Fruit fly (Drosophila melanogaster) whole organism, embryonic: Measurements from ENCODE around the gene RhoGAP19D.

Source experiments
- Ada2b ChIP-seq: fragments of 200-800 bp; sonication (Bioruptor generic); IDR thresholded peaks from 2 replicates; pipeline ENCODE4 v1.3.6; 2022; ENCODE audit warnings: missing biosample characterization, missing genetic modification characterization
- Atf-2 ChIP-seq: fragments of 200-800 bp; sonication (Bioruptor generic); optimal IDR thresholded peaks from 2 replicates; lab custom pipeline; 2016; ENCODE audit warnings: missing biosample characterization, missing genetic modification characterization
- Bgb ChIP-seq: fragments of 200-800 bp; sonication (Bioruptor generic); IDR thresholded peaks from 2 replicates; pipeline ENCODE4 v1.3.6; 2022; ENCODE audit warnings: missing biosample characterization, missing genetic modification characterization; ENCODE audit not compliant: partially characterized antibody
- CG10431 ChIP-seq: fragments of 200-800 bp; sonication (Bioruptor generic); optimal IDR thresholded peaks from 3 replicates; lab custom pipeline; 2018; ENCODE audit warnings: missing biosample characterization, mild to moderate bottlenecking, missing genetic modification characterization
- CG11695 ChIP-seq: fragments of 200-800 bp; sonication (Bioruptor generic); IDR thresholded peaks from 3 replicates; pipeline ENCODE4 v1.3.6; 2022; ENCODE audit warnings: missing biosample characterization, missing genetic modification characterization
- CG12219 ChIP-seq: fragments of 200-800 bp; sonication (Bioruptor generic); optimal IDR thresholded peaks from 3 replicates; lab custom pipeline; 2018; ENCODE audit warnings: missing biosample characterization, mild to moderate bottlenecking, missing genetic modification characterization
- CG12236 ChIP-seq: fragments of 200-800 bp; sonication (Bioruptor generic); optimal IDR thresholded peaks from 2 replicates; lab custom pipeline; 2016; ENCODE audit warnings: missing biosample characterization, missing genetic modification characterization
- CG12659 ChIP-seq: fragments of 200-800 bp; sonication (Bioruptor generic); optimal IDR thresholded peaks from 3 replicates; lab custom pipeline; 2017; ENCODE audit warnings: mild to moderate bottlenecking, missing biosample characterization, missing genetic modification reagents, missing genetic modification characterization
- CG13894 ChIP-seq: fragments of 200-800 bp; sonication (Bioruptor generic); optimal IDR thresholded peaks from 3 replicates; lab custom pipeline; 2018; ENCODE audit warnings: missing biosample characterization, mild to moderate bottlenecking, missing genetic modification characterization, moderate library complexity
- CG15011 ChIP-seq: fragments of 200-800 bp; sonication (Bioruptor generic); optimal IDR thresholded peaks from 3 replicates; lab custom pipeline; 2018; ENCODE audit warnings: missing biosample characterization, mild to moderate bottlenecking, missing genetic modification characterization
- CG15514 ChIP-seq: fragments of 200-800 bp; sonication (Bioruptor generic); optimal IDR thresholded peaks from 3 replicates; lab custom pipeline; 2017; ENCODE audit warnings: missing biosample characterization, missing genetic modification characterization, mild to moderate bottlenecking, moderate library complexity, missing genetic modification reagents
- CG16813 ChIP-seq: fragments of 200-800 bp; sonication (Bioruptor generic); IDR thresholded peaks from 3 replicates; pipeline ENCODE4 v1.3.6; 2022; ENCODE audit warnings: missing biosample characterization, missing genetic modification characterization; ENCODE audit not compliant: partially characterized antibody
- CG16815 ChIP-seq: fragments of 200-800 bp; sonication (Bioruptor generic); optimal IDR thresholded peaks from 3 replicates; lab custom pipeline; 2017; ENCODE audit warnings: missing biosample characterization, mild to moderate bottlenecking, missing genetic modification characterization
- CG17829 ChIP-seq: fragments of 200-800 bp; optimal IDR thresholded peaks from 2 replicates; lab custom pipeline; 2019; ENCODE audit warnings: missing biosample characterization, mild to moderate bottlenecking, missing genetic modification characterization, moderate library complexity
- CG2875 ChIP-seq: fragments of 200-800 bp; sonication (Bioruptor generic); optimal IDR thresholded peaks from 2 replicates; lab custom pipeline; 2017; ENCODE audit warnings: missing biosample characterization, mild to moderate bottlenecking, missing genetic modification characterization, missing genetic modification reagents
- CG30403 ChIP-seq: fragments of 200-800 bp; sonication (Bioruptor generic); optimal IDR thresholded peaks from 3 replicates; lab custom pipeline; 2016; ENCODE audit warnings: missing biosample characterization, missing genetic modification characterization
- CG4617 ChIP-seq: fragments of 200-800 bp; sonication (Bioruptor generic); optimal IDR thresholded peaks from 3 replicates; lab custom pipeline; 2016; ENCODE audit warnings: missing biosample characterization, missing genetic modification characterization, borderline replicate concordance
- CG5245 ChIP-seq: fragments of 200-800 bp; sonication (Bioruptor generic); optimal IDR thresholded peaks from 3 replicates; lab custom pipeline; 2016; ENCODE audit warnings: missing biosample characterization, missing genetic modification characterization
- CG6854 ChIP-seq: fragments of 200-800 bp; sonication (Bioruptor generic); optimal IDR thresholded peaks from 3 replicates; lab custom pipeline; 2017; ENCODE audit warnings: missing biosample characterization, mild to moderate bottlenecking, missing genetic modification characterization
- CG7963 ChIP-seq: fragments of 200-800 bp; sonication (Bioruptor generic); IDR thresholded peaks from 3 replicates; pipeline ENCODE4 v1.3.6; 2022; ENCODE audit warnings: missing biosample characterization, missing genetic modification characterization; ENCODE audit not compliant: partially characterized antibody
- CG8089 ChIP-seq: fragments of 200-800 bp; sonication (Bioruptor generic); optimal IDR thresholded peaks from 3 replicates; lab custom pipeline; 2016; ENCODE audit warnings: missing biosample characterization, missing genetic modification characterization
- CG9727 ChIP-seq: fragments of 200-800 bp; sonication (Bioruptor generic); optimal IDR thresholded peaks from 3 replicates; lab custom pipeline; 2017; ENCODE audit warnings: missing biosample characterization, mild to moderate bottlenecking, missing genetic modification characterization
- D ChIP-seq, 2 experiments: fragments of 200-800 bp in 1 of 2; fragments of >200 bp in 1 of 2; sonication (Bioruptor generic) in 1 of 2; optimal IDR thresholded peaks; 2 replicates in 1 of 2; 3 replicates in 1 of 2; lab custom pipeline; 2017; ENCODE audit warnings: mild to moderate bottlenecking in 1 of 2, missing biosample characterization in 1 of 2, missing genetic modification characterization in 1 of 2, missing genetic modification reagents in 1 of 2
- D19B ChIP-seq: fragments of 200-800 bp; sonication (Bioruptor generic); optimal IDR thresholded peaks from 2 replicates; lab custom pipeline; 2017; ENCODE audit warnings: missing biosample characterization, mild to moderate bottlenecking, missing genetic modification characterization
- Dad ChIP-seq: fragments of 200-800 bp; sonication (Bioruptor generic); optimal IDR thresholded peaks from 3 replicates; lab custom pipeline; 2016; ENCODE audit warnings: missing biosample characterization, missing genetic modification characterization
- Deaf1 ChIP-seq: fragments of 200-800 bp; optimal IDR thresholded peaks from 3 replicates; lab custom pipeline; 2019; ENCODE audit warnings: missing biosample characterization, mild to moderate bottlenecking, missing genetic modification characterization, moderate library complexity
- Fer1 ChIP-seq: fragments of 200-800 bp; sonication (Bioruptor generic); optimal IDR thresholded peaks from 2 replicates; lab custom pipeline; 2017; ENCODE audit warnings: missing biosample characterization, mild to moderate bottlenecking, missing genetic modification characterization
- Gsc ChIP-seq: fragments of 200-800 bp; sonication (Bioruptor generic); IDR thresholded peaks from 2 replicates; pipeline ENCODE4 v1.3.6; 2022; ENCODE audit warnings: missing biosample characterization, missing genetic modification characterization
- Hr3 ChIP-seq: fragments of 200-800 bp; sonication (Bioruptor generic); optimal IDR thresholded peaks from 3 replicates; lab custom pipeline; 2016; ENCODE audit warnings: missing biosample characterization, missing genetic modification characterization
- Hr51 ChIP-seq, 2 experiments: fragments of 200-800 bp; sonication (Bioruptor generic); optimal IDR thresholded peaks; 2 replicates in 1 of 2; 3 replicates in 1 of 2; lab custom pipeline; 2016 to 2018; ENCODE audit warnings: missing biosample characterization in 2 of 2, missing genetic modification characterization in 2 of 2, mild to moderate bottlenecking in 1 of 2, moderate library complexity in 1 of 2
- Oli ChIP-seq: fragments of 200-800 bp; sonication (Bioruptor generic); optimal IDR thresholded peaks from 2 replicates; lab custom pipeline; 2018; ENCODE audit warnings: missing biosample characterization, mild to moderate bottlenecking, missing genetic modification characterization, moderate library complexity
- Spps ChIP-seq: fragments of 200-800 bp; sonication (Bioruptor generic); optimal IDR thresholded peaks from 2 replicates; lab custom pipeline; 2018; ENCODE audit warnings: missing biosample characterization, mild to moderate bottlenecking, missing genetic modification characterization
- Xbp1 ChIP-seq: fragments of 200-800 bp; sonication (Bioruptor generic); optimal IDR thresholded peaks from 3 replicates; lab custom pipeline; 2016; ENCODE audit warnings: missing biosample characterization, mild to moderate bottlenecking, missing genetic modification characterization
- aop ChIP-seq: fragments of 200-800 bp; sonication (Bioruptor generic); IDR thresholded peaks from 2 replicates; pipeline ENCODE4 v1.3.6; 2022; ENCODE audit warnings: missing biosample characterization, missing genetic modification characterization
- ewg ChIP-seq: fragments of 200-800 bp; sonication (Bioruptor generic); optimal IDR thresholded peaks from 3 replicates; lab custom pipeline; 2017; ENCODE audit warnings: mild to moderate bottlenecking, missing biosample characterization, missing genetic modification reagents, missing genetic modification characterization
- fru ChIP-seq: fragments of >200 bp; optimal IDR thresholded peaks from 2 replicates; lab custom pipeline; 2017
- gsb ChIP-seq: fragments of 200-800 bp; sonication (Bioruptor generic); IDR thresholded peaks from 2 replicates; pipeline ENCODE4 v1.3.6; 2022; ENCODE audit warnings: missing biosample characterization, missing genetic modification characterization
- inv ChIP-seq: fragments of 200-800 bp; sonication (Bioruptor generic); IDR thresholded peaks from 2 replicates; pipeline ENCODE4 v1.3.6; 2022; ENCODE audit warnings: missing biosample characterization, missing genetic modification characterization; ENCODE audit not compliant: partially characterized antibody
- kay ChIP-seq: fragments of 200-800 bp; sonication (Bioruptor generic); optimal IDR thresholded peaks from 2 replicates; lab custom pipeline; 2016; ENCODE audit warnings: missing biosample characterization, missing genetic modification characterization
- lab ChIP-seq: fragments of 200-800 bp; sonication (Bioruptor generic); optimal IDR thresholded peaks from 3 replicates; lab custom pipeline; 2017; ENCODE audit warnings: missing biosample characterization, missing genetic modification characterization, mild to moderate bottlenecking, moderate library complexity, missing genetic modification reagents
- maf-S ChIP-seq: fragments of 200-800 bp; sonication (Bioruptor generic); optimal IDR thresholded peaks from 2 replicates; lab custom pipeline; 2016; ENCODE audit warnings: missing biosample characterization, missing genetic modification characterization
- mam ChIP-seq: fragments of 200-800 bp; sonication (Bioruptor generic); optimal IDR thresholded peaks from 3 replicates; lab custom pipeline; 2016; ENCODE audit warnings: missing biosample characterization, missing genetic modification characterization
- onecut ChIP-seq: fragments of 200-800 bp; sonication (Bioruptor generic); IDR thresholded peaks from 2 replicates; pipeline ENCODE4 v1.3.6; 2022; ENCODE audit warnings: missing biosample characterization, missing genetic modification characterization
- pb ChIP-seq: fragments of 200-800 bp; sonication (Bioruptor generic); optimal IDR thresholded peaks from 3 replicates; lab custom pipeline; 2016; ENCODE audit warnings: missing biosample characterization, missing genetic modification characterization
- salm ChIP-seq: fragments of 200-800 bp; sonication (Bioruptor generic); optimal IDR thresholded peaks from 2 replicates; lab custom pipeline; 2018; ENCODE audit warnings: missing biosample characterization, mild to moderate bottlenecking, missing genetic modification characterization
- sisA ChIP-seq: fragments of 200-800 bp; sonication (Bioruptor generic); IDR thresholded peaks from 2 replicates; pipeline ENCODE4 v1.3.6; 2022; ENCODE audit warnings: missing biosample characterization, missing genetic modification characterization
- twi ChIP-seq: fragments of 200-800 bp; optimal IDR thresholded peaks from 2 replicates; lab custom pipeline; 2019; ENCODE audit warnings: missing biosample characterization, mild to moderate bottlenecking, missing genetic modification characterization, moderate library complexity
- vvl ChIP-seq: fragments of 200-800 bp; sonication (Bioruptor generic); IDR thresholded peaks from 2 replicates; pipeline ENCODE4 v1.3.6; 2022; ENCODE audit warnings: missing biosample characterization, missing genetic modification characterization
- yki ChIP-seq: fragments of >200 bp; optimal IDR thresholded peaks from 3 replicates; lab custom pipeline; 2018
- zf30C ChIP-seq: fragments of 200-800 bp; sonication (Bioruptor generic); optimal IDR thresholded peaks from 3 replicates; lab custom pipeline; 2018; ENCODE audit warnings: missing biosample characterization, mild to moderate bottlenecking, missing genetic modification characterization

RhoGAP19D gene

DNA sequence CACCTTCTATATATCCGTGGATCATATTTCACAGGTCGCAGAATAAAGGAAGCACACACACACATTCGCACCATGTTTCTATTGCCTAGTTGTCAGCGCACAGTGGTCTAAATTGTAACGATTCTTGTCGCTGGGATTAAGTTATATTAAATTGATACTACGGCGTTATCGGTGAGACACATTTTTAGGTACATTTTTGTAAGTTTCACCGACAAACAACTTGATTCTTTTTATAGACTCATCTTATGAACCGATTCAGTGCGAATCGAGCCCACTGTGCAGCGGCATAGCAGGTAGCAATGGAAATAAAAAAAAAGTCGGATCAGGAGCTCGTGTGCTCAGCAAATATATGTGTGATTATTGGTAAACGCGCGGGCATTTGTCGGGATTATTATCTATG lies 30.1 kb downstream of the RhoGAP19D start (continued):
- no peak for TF ChIP-seq Deaf1 (tag; lab: Kevin White, UChicago)
- peak; percentile 42; the same call in 1 of the 2 replicates for TF ChIP-seq onecut
- TF ChIP-seq CG5245 (GFP tag; lab: Kevin White, UChicago), result peak; percentile 47
- no peak for TF ChIP-seq Bgb (GFP tag; lab: Robert Waterston, UW)
- TF ChIP-seq Hr3 (GFP tag; lab: Kevin White, UChicago), result peak; percentile 63
- TF ChIP-seq inv (GFP tag; lab: Robert Waterston, UW), result no peak
- no peak for TF ChIP-seq twi
- peak; percentile 62; the same call in 1 of the 2 replicates for TF ChIP-seq aop (GFP tag; lab: Robert Waterston, UW)
- no peak for TF ChIP-seq yki
- peak; percentile 54 for TF ChIP-seq CG15514
- TF ChIP-seq mam, result peak; percentile 77
- peak; percentile 24 for TF ChIP-seq Spps (tag; lab: Kevin White, UChicago)
- peak; percentile 43 for TF ChIP-seq kay (GFP tag; lab: Kevin White, UChicago)
- TF ChIP-seq CG10431 (GFP tag; lab: Kevin White, UChicago), result no peak
- peak; percentile 48 for TF ChIP-seq ewg (GFP tag; lab: Kevin White, UChicago)
- TF ChIP-seq CG12236 (GFP tag; lab: Kevin White, UChicago), result peak; percentile 58
- TF ChIP-seq D (optimal IDR thresholded peaks at IDR 0.05; lab: Kevin White, UChicago), result no peak
- TF ChIP-seq D (GFP tag; optimal IDR thresholded peaks at IDR 0.05; lab: Kevin White, UChicago), result peak; percentile 47
- TF ChIP-seq Dad (GFP tag; lab: Kevin White, UChicago), result peak; percentile 54
- TF ChIP-seq Hr51 (GFP tag; optimal IDR thresholded peaks at IDR 0.05; lab: Kevin White, UChicago), result peak; percentile 59 to 83
- no peak for TF ChIP-seq CG13894
- TF ChIP-seq salm (tag; lab: Kevin White, UChicago), result peak; percentile 26
- peak; percentile 60 for TF ChIP-seq Fer1 (GFP tag; lab: Kevin White, UChicago)
- no peak for TF ChIP-seq CG4617 (GFP tag; lab: Kevin White, UChicago)
- TF ChIP-seq CG9727 (GFP tag; lab: Kevin White, UChicago), result peak; percentile 73
- 0 out of 2 replicates have a peak, but pooled peaks have one; percentile 31 for TF ChIP-seq gsb (GFP tag; lab: Robert Waterston, UW)
- peak; percentile 79 for TF ChIP-seq lab (GFP tag; lab: Kevin White, UChicago)
- peak; percentile 23 for TF ChIP-seq D19B (GFP tag; lab: Kevin White, UChicago)
- TF ChIP-seq CG7963, result no peak
- 0 out of 3 replicates have a peak, but pooled peaks have one; percentile 30 for TF ChIP-seq CG11695
- peak; percentile 67 for TF ChIP-seq CG2875 (GFP tag; lab: Kevin White, UChicago)
- TF ChIP-seq fru (lab: Kevin White, UChicago), result no peak
- peak; percentile 67 for TF ChIP-seq maf-S (GFP tag; lab: Kevin White, UChicago)
- peak; percentile 57 for TF ChIP-seq pb (GFP tag; lab: Kevin White, UChicago)
- TF ChIP-seq CG16815 (GFP tag; lab: Kevin White, UChicago), result peak; percentile 61
- TF ChIP-seq Gsc, result no peak
- peak; percentile 48 for TF ChIP-seq CG8089
- TF ChIP-seq CG15011 (GFP tag; lab: Kevin White, UChicago), result no peak
- no peak for TF ChIP-seq zf30C (GFP tag; lab: Kevin White, UChicago)
- peak; percentile 70 for TF ChIP-seq CG12219 (GFP tag; lab: Kevin White, UChicago)
- no peak for TF ChIP-seq CG16813 (GFP tag; lab: Robert Waterston, UW)
- TF ChIP-seq CG17829 (tag; lab: Kevin White, UChicago), result no peak
- peak; percentile 68 for TF ChIP-seq Atf-2 (GFP tag; lab: Kevin White, UChicago)
- peak; percentile 79 for TF ChIP-seq Xbp1
- peak; percentile 51 for TF ChIP-seq CG12659 (GFP tag; lab: Kevin White, UChicago)
- TF ChIP-seq Ada2b, result peak; percentile 76
- peak; percentile 75 for TF ChIP-seq CG30403 (GFP tag; lab: Kevin White, UChicago)
- peak; percentile 59 for TF ChIP-seq vvl (GFP tag; lab: Robert Waterston, UW)
- peak; percentile 70 for TF ChIP-seq sisA
- no peak for TF ChIP-seq CG6854 (GFP tag; lab: Kevin White, UChicago)
- peak; percentile 78 for TF ChIP-seq Oli
